Worm (Caenorhabditis elegans) whole organism, L4 larva: Measurements from ENCODE around the gene srz-14.

Experiments used
- F44E2.7 ChIP-seq: fragments of 200-800 bp; sonication (Bioruptor generic); IDR thresholded peaks from 2 replicates; pipeline ENCODE4 v2.1.2; 2022; ENCODE audit warnings: missing genetic modification characterization, missing compliant biosample characterization
- F49E8.2 ChIP-seq: sonication (generic microtip); optimal IDR thresholded peaks from 2 replicates; lab custom pipeline; 2016; ENCODE audit warnings: missing compliant biosample characterization, mild to moderate bottlenecking, missing genetic modification characterization, borderline replicate concordance
- T26A8.4 ChIP-seq: fragments of 200-800 bp; sonication (Bioruptor generic); IDR thresholded peaks from 2 replicates; pipeline ENCODE4 v1.3.6; 2022; ENCODE audit warnings: missing genetic modification characterization, missing compliant biosample characterization
- Y105C5A.15 ChIP-seq: fragments of 200-800 bp; sonication (Bioruptor generic); IDR thresholded peaks from 2 replicates; pipeline ENCODE4 v1.3.6; 2022; ENCODE audit warnings: missing genetic modification characterization, missing compliant biosample characterization
- Y48G9A.11 ChIP-seq: fragments of 200-800 bp; sonication (Bioruptor generic); IDR thresholded peaks from 2 replicates; pipeline ENCODE4 v1.3.6; 2022; ENCODE audit warnings: missing genetic modification reagents, missing genetic modification characterization, missing compliant biosample characterization
- ceh-20 ChIP-seq: fragments of 200-800 bp; sonication (Bioruptor generic); IDR thresholded peaks from 2 replicates; pipeline ENCODE4 v1.3.6; 2022; ENCODE audit warnings: missing genetic modification reagents, missing genetic modification characterization, missing compliant biosample characterization
- ceh-28 ChIP-seq: fragments of 150-350 bp; optimal IDR thresholded peaks from 2 replicates; lab custom pipeline; 2014; ENCODE audit warnings: missing biosample characterization, missing genetic modification reagents, missing genetic modification characterization
- ceh-32 ChIP-seq: sonication (generic microtip); optimal IDR thresholded peaks from 2 replicates; lab custom pipeline; 2016; ENCODE audit warnings: mild to moderate bottlenecking, missing genetic modification characterization, missing compliant biosample characterization; ENCODE audit not compliant: poor library complexity
- ceh-44 ChIP-seq: fragments of 200-800 bp; sonication (Bioruptor generic); IDR thresholded peaks from 2 replicates; pipeline ENCODE4 v1.3.6; 2022; ENCODE audit warnings: missing genetic modification reagents, missing genetic modification characterization, missing compliant biosample characterization
- dmd-6 ChIP-seq: fragments of 200-800 bp; sonication (Bioruptor generic); IDR thresholded peaks from 2 replicates; pipeline ENCODE4 v1.3.6; 2022; ENCODE audit warnings: missing genetic modification reagents, missing genetic modification characterization, missing compliant biosample characterization
- duxl-1 ChIP-seq: sonication (generic microtip); optimal IDR thresholded peaks from 2 replicates; lab custom pipeline; 2016; ENCODE audit warnings: mild to moderate bottlenecking, missing genetic modification characterization, moderate library complexity, missing compliant biosample characterization; ENCODE audit not compliant: poor library complexity
- dve-1 ChIP-seq: sonication (generic microtip); optimal IDR thresholded peaks from 2 replicates; lab custom pipeline; 2017; ENCODE audit warnings: antibody characterized with exemption, mild to moderate bottlenecking, missing genetic modification characterization, missing compliant biosample characterization; ENCODE audit not compliant: insufficient read depth
- egl-27 ChIP-seq: sonication (generic microtip); optimal IDR thresholded peaks from 3 replicates; lab custom pipeline; 2017; ENCODE audit warnings: missing biosample characterization, missing genetic modification reagents, missing genetic modification characterization
- egl-43 ChIP-seq: fragments of 200-800 bp; sonication (Bioruptor generic); IDR thresholded peaks from 2 replicates; pipeline ENCODE4 v1.3.6; 2022; ENCODE audit warnings: missing genetic modification reagents, missing genetic modification characterization, missing compliant biosample characterization
- fkh-10 ChIP-seq: fragments of 150-350 bp; optimal IDR thresholded peaks from 2 replicates; lab custom pipeline; 2014; ENCODE audit warnings: missing biosample characterization, missing genetic modification reagents, missing genetic modification characterization
- gei-8 ChIP-seq: fragments of 200-800 bp; sonication (Bioruptor generic); optimal IDR thresholded peaks from 2 replicates; lab custom pipeline; 2018; ENCODE audit warnings: mild to moderate bottlenecking, missing genetic modification characterization, missing compliant biosample characterization
- hlh-30 ChIP-seq: sonication (generic microtip); optimal IDR thresholded peaks from 2 replicates; lab custom pipeline; 2017; ENCODE audit warnings: antibody characterized with exemption, mild to moderate bottlenecking, missing genetic modification characterization, missing compliant biosample characterization; ENCODE audit not compliant: insufficient read depth
- lin-1 ChIP-seq: fragments of 200-800 bp; sonication (Bioruptor generic); IDR thresholded peaks from 2 replicates; pipeline ENCODE4 v1.3.6; 2022; ENCODE audit warnings: missing genetic modification reagents, missing genetic modification characterization, missing compliant biosample characterization
- madf-5 ChIP-seq, 2 experiments: fragments of 200-800 bp; sonication (Bioruptor generic); IDR thresholded peaks; 2 replicates each; pipeline ENCODE4 v1.3.6; 2022; ENCODE audit warnings: missing compliant biosample characterization in 2 of 2, missing genetic modification characterization in 2 of 2
- nhr-111 ChIP-seq: fragments of 200-800 bp; sonication (Bioruptor generic); optimal IDR thresholded peaks from 2 replicates; lab custom pipeline; 2018; ENCODE audit warnings: mild to moderate bottlenecking, missing genetic modification characterization, missing compliant biosample characterization
- nhr-28 ChIP-seq: fragments of 150-350 bp; optimal IDR thresholded peaks from 2 replicates; lab custom pipeline; 2014; ENCODE audit warnings: missing biosample characterization, missing genetic modification characterization
- nhr-41 ChIP-seq: fragments of 200-800 bp; sonication (Bioruptor generic); IDR thresholded peaks from 2 replicates; pipeline ENCODE4 v1.3.6; 2022; ENCODE audit warnings: missing genetic modification reagents, missing genetic modification characterization, missing compliant biosample characterization
- nhr-6 ChIP-seq: fragments of 150-350 bp; optimal IDR thresholded peaks from 2 replicates; lab custom pipeline; 2014; ENCODE audit warnings: missing biosample characterization, missing genetic modification characterization
- nhr-77 ChIP-seq: fragments of 150-350 bp; optimal IDR thresholded peaks from 2 replicates; lab custom pipeline; 2014; ENCODE audit warnings: missing biosample characterization, missing genetic modification characterization
- pha-4 ChIP-seq, 2 experiments: fragments of 150-350 bp in 1 of 2; fragments of 200-800 bp in 1 of 2; sonication (Bioruptor generic) in 1 of 2; IDR thresholded peaks in 1 of 2; optimal IDR thresholded peaks in 1 of 2; 2 replicates each; pipeline versions ENCODE4 v1.3.6 to Lab custom; 2014 to 2022; ENCODE audit warnings: missing genetic modification characterization in 2 of 2, missing genetic modification reagents in 2 of 2, missing biosample characterization in 1 of 2, missing compliant biosample characterization in 1 of 2
- php-3 ChIP-seq: fragments of 200-800 bp; sonication (Bioruptor generic); IDR thresholded peaks from 2 replicates; pipeline ENCODE4 v1.3.6; 2022; ENCODE audit warnings: missing genetic modification reagents, missing genetic modification characterization, missing compliant biosample characterization
- pqm-1 ChIP-seq: sonication (generic microtip); optimal IDR thresholded peaks from 2 replicates; lab custom pipeline; 2017; ENCODE audit warnings: missing biosample characterization, missing genetic modification characterization
- sdz-12 ChIP-seq: fragments of 200-800 bp; sonication (Bioruptor generic); optimal IDR thresholded peaks from 2 replicates; lab custom pipeline; 2018; ENCODE audit warnings: mild to moderate bottlenecking, missing genetic modification characterization, missing compliant biosample characterization
- skn-1 ChIP-seq: fragments of 150-350 bp; optimal IDR thresholded peaks from 2 replicates; lab custom pipeline; 2014; ENCODE audit warnings: missing biosample characterization, missing genetic modification characterization
- unc-130 ChIP-seq: sonication (generic microtip); optimal IDR thresholded peaks from 2 replicates; lab custom pipeline; 2016; ENCODE audit warnings: missing genetic modification reagents, missing genetic modification characterization, missing compliant biosample characterization
- unc-39 ChIP-seq: sonication (generic microtip); optimal IDR thresholded peaks from 2 replicates; lab custom pipeline; 2017; ENCODE audit warnings: missing biosample characterization, missing genetic modification characterization
- unc-62 ChIP-seq, 3 experiments: fragments of 150-350 bp in 1 of 3; sonication (generic microtip); optimal IDR thresholded peaks in 2 of 3; peaks in 1 of 3; 1 replicate in 1 of 3; 2 replicates in 2 of 3; lab custom pipeline; 2014 to 2017; ENCODE audit warnings: missing biosample characterization in 3 of 3, missing genetic modification characterization in 3 of 3, missing genetic modification reagents in 3 of 3, missing genotype in 1 of 3

Gene srz-14

DNA sequence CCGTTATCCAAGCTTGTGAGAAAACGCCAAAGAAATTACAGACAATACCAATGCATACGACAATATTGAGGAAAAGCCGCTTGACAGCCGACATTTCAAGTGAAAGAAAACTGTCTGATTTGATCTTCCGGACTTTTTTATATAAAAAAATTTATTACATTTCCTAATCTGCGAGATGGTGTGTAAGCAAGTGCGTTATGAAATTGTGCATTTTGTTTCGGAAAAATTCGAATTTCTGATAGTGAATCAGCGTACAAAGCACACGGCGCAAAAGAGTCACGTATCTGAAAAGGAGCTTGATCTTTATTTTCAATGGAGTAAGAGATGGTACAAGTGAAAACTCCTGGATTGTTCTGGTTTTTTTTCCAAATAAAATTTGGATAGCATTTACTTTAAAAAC is 42.4 kb upstream of the srz-14 start, which contains the start of gene clc-32:
TSS of gene clc-32 (minus strand) at position 101 of the 400 bp plus-strand sequence.
- TF ChIP-seq fkh-10 (GFP tag; lab: Kevin White, UChicago) (no peak), ceh-28 (tag; lab: Kevin White, UChicago) (no peak), lin-1 (GFP tag; lab: Robert Waterston, UW) (no peak), T26A8.4 (GFP tag; lab: Robert Waterston, UW) (no peak)

DNA sequence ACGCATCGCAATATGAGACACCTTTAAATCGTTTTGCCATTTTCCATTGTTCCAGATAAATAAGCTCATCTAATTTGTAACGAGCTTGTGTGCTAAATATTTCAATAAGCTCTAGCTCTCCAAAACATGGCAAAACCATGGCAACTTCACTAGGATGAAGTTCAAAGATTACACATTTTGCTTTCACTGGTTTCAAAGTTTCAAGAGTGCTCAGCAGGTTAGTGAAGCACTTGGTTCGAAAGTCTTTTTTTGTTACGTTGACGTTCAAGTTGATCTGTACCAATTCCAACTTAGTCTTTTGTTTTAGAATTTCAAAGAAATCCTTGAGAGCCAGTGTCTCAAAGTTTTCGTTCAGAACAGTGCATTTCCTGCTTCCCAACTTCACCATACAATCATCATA is 41.1 kb upstream of the srz-14 start, which contains the start of gene fbxa-18:
TSS of gene fbxa-18 (plus strand) at position 301 of the 400 bp plus-strand sequence.
- TF ChIP-seq php-3 (GFP tag; lab: Robert Waterston, UW) (no peak), F49E8.2 (tag; lab: Kevin White, UChicago) (no peak), Y48G9A.11 (GFP tag; lab: Robert Waterston, UW) (no peak), dve-1 (tag; lab: Kevin White, UChicago) (no peak), F44E2.7 (GFP tag; lab: Robert Waterston, UW) (no peak), egl-43 (GFP tag; lab: Robert Waterston, UW) (no peak), T26A8.4 (GFP tag; lab: Robert Waterston, UW) (no peak), nhr-6 (tag; lab: Kevin White, UChicago) (no peak), dmd-6 (GFP tag; lab: Robert Waterston, UW) (no peak), duxl-1 (tag; lab: Kevin White, UChicago) (no peak), unc-130 (no peak), skn-1 (tag; lab: Kevin White, UChicago) (no peak), unc-39 (no peak), nhr-41 (GFP tag; lab: Robert Waterston, UW) (no peak), pha-4 (GFP tag; IDR thresholded peaks at IDR 0.05; lab: Robert Waterston, UW) (no peak), pha-4 (tag; optimal IDR thresholded peaks at IDR 0.05; lab: Kevin White, UChicago) (no peak), hlh-30 (tag; lab: Kevin White, UChicago) (no peak), ceh-20 (GFP tag; lab: Robert Waterston, UW) (no peak), lin-1 (GFP tag; lab: Robert Waterston, UW) (no peak), madf-5 (GFP tag; IDR thresholded peaks at IDR 0.05; lab: Robert Waterston, UW) (no peak), nhr-111 (no peak)

DNA sequence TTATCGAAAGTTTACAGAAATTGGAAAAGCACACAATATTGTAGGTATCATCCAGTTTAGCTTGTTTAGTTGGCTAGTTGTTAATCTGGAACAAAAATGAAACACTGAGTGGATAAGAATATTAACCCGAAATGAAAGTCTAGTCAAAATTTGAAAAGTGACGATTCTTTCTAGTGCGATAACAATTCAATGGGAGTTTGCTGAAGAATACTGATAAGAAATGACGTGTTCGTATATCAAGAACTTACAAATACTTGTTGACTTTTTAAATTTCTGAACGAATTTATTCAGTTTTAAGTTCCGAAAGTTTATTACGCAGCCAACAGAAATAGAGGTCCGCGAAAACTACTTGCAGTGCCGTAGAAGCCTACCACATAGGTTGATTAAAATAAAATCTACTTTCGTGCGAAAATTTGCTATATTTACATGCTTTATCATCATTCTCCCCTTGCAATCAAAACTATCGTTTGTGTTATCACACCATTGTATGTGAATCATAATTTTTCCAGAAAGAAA is 40.3 kb upstream of the srz-14 start, which contains the start of gene fbxa-88:
TSS of gene fbxa-88 (minus strand) at position 51 of the 516 bp plus-strand sequence.
- TF ChIP-seq gei-8 (GFP tag; lab: Kevin White, UChicago): no peak
- peak; percentile 66 for TF ChIP-seq nhr-28 (tag; lab: Kevin White, UChicago)
- peak; percentile 41 for TF ChIP-seq nhr-77
- peak in 1 of 2 experiments; percentile 4 for TF ChIP-seq unc-62 (GFP tag; optimal IDR thresholded peaks at IDR 0.05 in 1 of 2; lab: Kevin White, UChicago)
- no peak for TF ChIP-seq unc-62 (tag; optimal IDR thresholded peaks at IDR 0.05; lab: Kevin White, UChicago)
- TF ChIP-seq pqm-1: peak; percentile 42
- no peak for TF ChIP-seq F49E8.2 (tag; lab: Kevin White, UChicago)
- TF ChIP-seq dmd-6 (GFP tag; lab: Robert Waterston, UW): peak; percentile 52; the same call in 1 of the 2 replicates
- no peak for TF ChIP-seq Y105C5A.15 (GFP tag; lab: Robert Waterston, UW)

DNA sequence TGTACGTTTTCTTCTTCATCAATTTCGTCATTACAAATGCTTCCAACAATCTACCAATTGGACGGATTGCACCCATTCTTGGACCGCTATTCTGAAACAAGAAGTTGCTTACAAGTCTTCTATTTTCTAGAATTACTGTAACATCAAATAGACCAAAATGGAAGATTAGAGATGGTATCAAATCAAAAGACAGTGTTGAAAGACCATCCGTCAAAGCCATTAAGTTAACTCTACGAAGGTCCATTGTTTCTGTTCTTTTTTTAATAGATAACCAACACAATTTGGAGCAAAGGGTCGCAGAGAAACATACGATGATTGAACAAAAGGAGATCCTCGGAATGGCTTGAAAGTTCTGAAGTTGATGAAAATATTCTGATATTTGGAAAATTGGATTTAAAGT is 38.4 kb upstream of the srz-14 start:
- peak in 1 of 2 experiments; percentile 91 for TF ChIP-seq unc-62 (GFP tag; optimal IDR thresholded peaks at IDR 0.05 in 1 of 2; lab: Kevin White, UChicago)
- TF ChIP-seq unc-62 (tag; optimal IDR thresholded peaks at IDR 0.05; lab: Kevin White, UChicago): no peak
- TF ChIP-seq egl-27 (tag; lab: Kevin White, UChicago): no peak
- no peak for TF ChIP-seq ceh-44 (GFP tag; lab: Robert Waterston, UW)
- TF ChIP-seq egl-43 (GFP tag; lab: Robert Waterston, UW): no peak

DNA sequence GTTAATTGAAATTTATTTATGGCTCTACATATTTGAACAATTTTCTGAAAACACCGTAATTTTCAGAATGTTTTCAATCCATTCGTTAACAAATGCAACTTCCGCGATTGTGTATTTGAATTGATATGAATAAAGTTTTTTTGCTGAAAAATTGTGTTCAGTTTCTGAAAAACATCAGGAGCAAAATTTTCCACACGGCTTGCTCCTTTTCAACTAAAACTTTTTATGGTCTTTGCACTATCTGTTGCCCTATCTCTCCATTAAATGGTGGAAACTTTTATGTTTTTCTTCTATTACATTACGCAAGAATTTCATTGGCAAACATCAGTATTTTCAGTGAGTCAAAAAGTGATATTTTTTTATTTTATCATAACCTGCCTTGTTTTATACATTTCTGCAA is 34.7 kb upstream of the srz-14 start, which contains the start of gene F10A3.4:
TSS of gene F10A3.4 (plus strand) at position 301 of the 400 bp plus-strand sequence.
- TF ChIP-seq ceh-32 (no peak), sdz-12 (GFP tag; lab: Kevin White, UChicago) (no peak)
